Worm (Caenorhabditis elegans) whole organism, young adult: ENCODE results near the gene ndg-4.
A peak's percentile ranks its signal among the peaks of the same experiment; 100 is the strongest.

Source experiments
- B0336.3 ChIP-seq: fragments of 200-800 bp; sonication (Bioruptor generic); IDR thresholded peaks from 2 replicates; pipeline ENCODE4 v1.3.6; 2022; ENCODE audit warnings: missing genetic modification characterization, missing compliant biosample characterization
- F22D6.2 ChIP-seq: sonication (generic microtip); optimal IDR thresholded peaks from 2 replicates; lab custom pipeline; 2016; ENCODE audit warnings: mild to moderate bottlenecking, missing genetic modification characterization, missing compliant biosample characterization
- F33H1.4 ChIP-seq: fragments of 200-800 bp; sonication (Bioruptor generic); IDR thresholded peaks from 2 replicates; pipeline ENCODE4 v1.3.6; 2022; ENCODE audit warnings: missing genetic modification reagents, missing genetic modification characterization, missing compliant biosample characterization
- F57A8.1 ChIP-seq: fragments of 200-800 bp; sonication (Bioruptor generic); optimal IDR thresholded peaks from 2 replicates; lab custom pipeline; 2018; ENCODE audit warnings: mild to moderate bottlenecking, missing genetic modification characterization, moderate library complexity, missing compliant biosample characterization
- F57C9.4 ChIP-seq: sonication (generic microtip); optimal IDR thresholded peaks from 2 replicates; lab custom pipeline; 2017; ENCODE audit warnings: mild to moderate bottlenecking, missing genetic modification characterization, missing compliant biosample characterization
- Y53F4B.3 ChIP-seq: fragments of 200-800 bp; sonication (Bioruptor generic); IDR thresholded peaks from 2 replicates; pipeline ENCODE4 v1.3.6; 2022; ENCODE audit warnings: missing genetic modification reagents, missing genetic modification characterization, missing compliant biosample characterization
- Y56A3A.18 ChIP-seq: fragments of 200-800 bp; sonication (Bioruptor generic); IDR thresholded peaks from 2 replicates; pipeline ENCODE4 v1.3.6; 2022; ENCODE audit warnings: missing genetic modification reagents, missing genetic modification characterization, missing compliant biosample characterization
- ZK185.1 ChIP-seq: sonication (generic microtip); optimal IDR thresholded peaks from 2 replicates; lab custom pipeline; 2016; ENCODE audit warnings: mild to moderate bottlenecking, missing genetic modification characterization, missing compliant biosample characterization; ENCODE audit not compliant: poor library complexity, severe bottlenecking
- ama-1 ChIP-seq, 3 experiments: fragments of 150-350 bp in 1 of 3; sonication (generic microtip) in 2 of 3; optimal IDR thresholded peaks; 2 replicates each; lab custom pipeline; 2014 to 2018; ENCODE audit warnings: missing biosample characterization in 2 of 3, missing genetic modification characterization in 2 of 3, missing genetic modification reagents in 2 of 3
- atf-7 ChIP-seq: sonication (generic microtip); optimal IDR thresholded peaks from 2 replicates; lab custom pipeline; 2017; ENCODE audit warnings: mild to moderate bottlenecking, missing genetic modification characterization, missing compliant biosample characterization
- attf-5 ChIP-seq: fragments of 200-800 bp; sonication (Bioruptor generic); optimal IDR thresholded peaks from 2 replicates; lab custom pipeline; 2018; ENCODE audit warnings: mild to moderate bottlenecking, missing genetic modification characterization, missing compliant biosample characterization
- bed-2 ChIP-seq: fragments of 200-800 bp; sonication (Bioruptor generic); IDR thresholded peaks from 2 replicates; pipeline ENCODE4 v1.3.6; 2022; ENCODE audit warnings: missing genetic modification reagents, missing genetic modification characterization, missing compliant biosample characterization
- cebp-1 ChIP-seq, 2 experiments: fragments of 200-800 bp in 1 of 2; sonication (Bioruptor generic) in 1 of 2; sonication (generic microtip) in 1 of 2; IDR thresholded peaks in 1 of 2; optimal IDR thresholded peaks in 1 of 2; 2 replicates each; pipeline versions ENCODE4 v1.3.6 to Lab custom; 2017 to 2022; ENCODE audit warnings: missing compliant biosample characterization in 2 of 2, missing genetic modification characterization in 2 of 2, mild to moderate bottlenecking in 1 of 2, missing genetic modification reagents in 1 of 2, moderate library complexity in 1 of 2
- ceh-27 ChIP-seq: fragments of 200-800 bp; sonication (Bioruptor generic); optimal IDR thresholded peaks from 2 replicates; lab custom pipeline; 2018; ENCODE audit warnings: mild to moderate bottlenecking, missing genetic modification characterization, moderate library complexity, missing compliant biosample characterization
- chd-7 ChIP-seq: sonication (generic microtip); optimal IDR thresholded peaks from 2 replicates; lab custom pipeline; 2016; ENCODE audit warnings: mild to moderate bottlenecking, missing genetic modification characterization, moderate library complexity, missing compliant biosample characterization
- dox-1 ChIP-seq: fragments of 200-800 bp; sonication (Bioruptor generic); IDR thresholded peaks from 2 replicates; pipeline ENCODE4 v1.3.6; 2022; ENCODE audit warnings: missing genetic modification reagents, missing genetic modification characterization, missing compliant biosample characterization
- egl-44 ChIP-seq: fragments of 200-800 bp; sonication (Bioruptor generic); IDR thresholded peaks from 2 replicates; pipeline ENCODE4 v1.3.6; 2022; ENCODE audit warnings: missing genetic modification reagents, missing genetic modification characterization, missing compliant biosample characterization
- him-1 ChIP-seq: sonication (generic microtip); optimal IDR thresholded peaks from 2 replicates; lab custom pipeline; 2016; ENCODE audit warnings: missing genotype, missing genetic modification reagents, missing genetic modification characterization, missing compliant biosample characterization
- let-526 ChIP-seq: fragments of 200-800 bp; sonication (Bioruptor generic); IDR thresholded peaks from 2 replicates; pipeline ENCODE4 v1.3.6; 2022; ENCODE audit warnings: missing genetic modification reagents, missing genetic modification characterization, missing compliant biosample characterization
- let-607 ChIP-seq, 2 experiments: fragments of 200-800 bp in 1 of 2; sonication (Bioruptor generic) in 1 of 2; sonication (generic microtip) in 1 of 2; optimal IDR thresholded peaks; 2 replicates each; lab custom pipeline; 2016 to 2018; ENCODE audit warnings: mild to moderate bottlenecking in 2 of 2, missing compliant biosample characterization in 2 of 2, missing genetic modification characterization in 2 of 2, moderate library complexity in 2 of 2, missing genotype in 1 of 2
- lin-40 ChIP-seq: sonication (generic microtip); optimal IDR thresholded peaks from 2 replicates; lab custom pipeline; 2016; ENCODE audit warnings: missing genetic modification characterization, mild to moderate bottlenecking, missing compliant biosample characterization, missing genotype, missing genetic modification reagents
- madf-10 ChIP-seq: sonication (generic microtip); optimal IDR thresholded peaks from 2 replicates; lab custom pipeline; 2016; ENCODE audit warnings: mild to moderate bottlenecking, missing genetic modification characterization, missing compliant biosample characterization
- madf-6 ChIP-seq: fragments of 200-800 bp; sonication (Bioruptor generic); IDR thresholded peaks from 2 replicates; pipeline ENCODE4 v1.3.6; 2022; ENCODE audit warnings: missing genetic modification reagents, missing genetic modification characterization, missing compliant biosample characterization
- madf-8 ChIP-seq: fragments of 200-800 bp; sonication (Bioruptor generic); conservative IDR thresholded peaks from 2 replicates; pipeline ENCODE4 v1.3.6; 2022; ENCODE audit warnings: missing genetic modification reagents, missing genetic modification characterization, missing compliant biosample characterization
- mel-28 ChIP-seq: sonication (generic microtip); optimal IDR thresholded peaks from 2 replicates; lab custom pipeline; 2016; ENCODE audit warnings: borderline replicate concordance, mild to moderate bottlenecking, missing genetic modification characterization, missing compliant biosample characterization
- nfya-1 ChIP-seq: sonication (generic microtip); optimal IDR thresholded peaks from 2 replicates; lab custom pipeline; 2017; ENCODE audit warnings: antibody characterized with exemption, missing compliant biosample characterization, missing genetic modification characterization, borderline replicate concordance; ENCODE audit not compliant: insufficient read depth
- nfya-2 ChIP-seq: fragments of 200-800 bp; sonication (Bioruptor generic); IDR thresholded peaks from 2 replicates; pipeline ENCODE4 v1.3.6; 2022; ENCODE audit warnings: missing genetic modification reagents, missing genetic modification characterization, missing compliant biosample characterization
- nfyb-1 ChIP-seq: fragments of 200-800 bp; sonication (Bioruptor generic); IDR thresholded peaks from 2 replicates; pipeline ENCODE4 v1.3.6; 2022; ENCODE audit warnings: missing genetic modification reagents, missing genetic modification characterization, missing compliant biosample characterization
- nhr-120 ChIP-seq: fragments of 200-800 bp; sonication (Bioruptor generic); IDR thresholded peaks from 2 replicates; pipeline ENCODE4 v1.3.6; 2022; ENCODE audit warnings: missing genetic modification characterization, missing compliant biosample characterization
- nhr-80 ChIP-seq: sonication (generic microtip); optimal IDR thresholded peaks from 2 replicates; lab custom pipeline; 2016; ENCODE audit warnings: missing genetic modification characterization, missing compliant biosample characterization
- nhr-90 ChIP-seq: sonication (generic microtip); optimal IDR thresholded peaks from 2 replicates; lab custom pipeline; 2016; ENCODE audit warnings: missing genotype, mild to moderate bottlenecking, missing genetic modification characterization, missing compliant biosample characterization
- pbrm-1 ChIP-seq: fragments of 200-800 bp; sonication (Bioruptor generic); IDR thresholded peaks from 2 replicates; pipeline ENCODE4 v1.3.6; 2022; ENCODE audit warnings: missing genetic modification reagents, missing genetic modification characterization, missing compliant biosample characterization
- snpc-1.3 ChIP-seq: sonication (generic microtip); optimal IDR thresholded peaks from 2 replicates; lab custom pipeline; 2017; ENCODE audit warnings: missing genetic modification characterization, mild to moderate bottlenecking, missing compliant biosample characterization, antibody characterized with exemption, moderate library complexity, missing genotype, missing genetic modification reagents; ENCODE audit not compliant: insufficient read depth
- snpc-4 ChIP-seq, 5 experiments: fragments of 150-350 bp in 1 of 5; sonication (generic microtip) in 4 of 5; optimal IDR thresholded peaks; 2 replicates each; lab custom pipeline; 2014 to 2018; ENCODE audit warnings: missing genetic modification characterization in 5 of 5, missing biosample characterization in 3 of 5, antibody characterized with exemption in 2 of 5, mild to moderate bottlenecking in 2 of 5, missing compliant biosample characterization in 2 of 5, missing genotype in 2 of 5, moderate library complexity in 2 of 5, missing genetic modification reagents in 1 of 5
- tbp1 ChIP-seq: fragments of 200-800 bp; sonication (Bioruptor generic); optimal IDR thresholded peaks from 2 replicates; lab custom pipeline; 2018; ENCODE audit warnings: mild to moderate bottlenecking, missing genetic modification characterization, missing compliant biosample characterization
- unc-62 ChIP-seq: fragments of 150-350 bp; optimal IDR thresholded peaks from 2 replicates; lab custom pipeline; 2014; ENCODE audit warnings: missing biosample characterization, missing genetic modification reagents, missing genetic modification characterization
- ztf-18 ChIP-seq: sonication (generic microtip); optimal IDR thresholded peaks from 2 replicates; lab custom pipeline; 2016; ENCODE audit warnings: missing genotype, mild to moderate bottlenecking, missing genetic modification characterization, missing compliant biosample characterization
- ztf-22 ChIP-seq: fragments of 200-800 bp; sonication (Bioruptor generic); optimal IDR thresholded peaks from 2 replicates; lab custom pipeline; 2018; ENCODE audit warnings: mild to moderate bottlenecking, missing genetic modification characterization, moderate library complexity, missing compliant biosample characterization
- ztf-26 ChIP-seq: sonication (generic microtip); optimal IDR thresholded peaks from 2 replicates; lab custom pipeline; 2017; ENCODE audit warnings: missing genetic modification characterization, missing compliant biosample characterization

The ndg-4 gene

ce11 chrIII:4498938-4499337 is 31.8 kb upstream of the ndg-4 start, which contains the start of the genes C07G2.5 and atf-7:
C07G2.5 (minus strand) TSS chrIII:4499038.
atf-7 (minus strand) TSS chrIII:4499045.
- TF ChIP-seq ama-1 (optimal IDR thresholded peaks at IDR 0.05; lab: Kevin White, UChicago) (peak; percentile 14), ama-1 (GFP tag; optimal IDR thresholded peaks at IDR 0.05; lab: Kevin White, UChicago) (no peak), madf-6 (GFP tag; lab: Robert Waterston, UW) (peak; percentile 27), snpc-1.3 (tag; lab: Kevin White, UChicago) (peak; percentile 27), madf-8 (GFP tag; lab: Robert Waterston, UW) (no peak)
- TF ChIP-seq, all 124 proteins: peak for 3

- TF ChIP-seq madf-10 (tag; lab: Kevin White, UChicago) (peak; percentile 20), tbp1 (GFP tag; lab: Kevin White, UChicago) (peak; percentile 42), ceh-27 (no peak), ztf-22 (GFP tag; lab: Kevin White, UChicago) (peak; percentile 69), nhr-90 (tag; lab: Kevin White, UChicago) (peak; percentile 53), Y53F4B.3 (GFP tag; lab: Robert Waterston, UW) (no peak), nfyb-1 (GFP tag; lab: Robert Waterston, UW) (peak; percentile 82), nhr-80 (tag; lab: Kevin White, UChicago) (peak; percentile 93), cebp-1 (GFP tag; IDR thresholded peaks at IDR 0.05; lab: Robert Waterston, UW) (no peak), cebp-1 (tag; optimal IDR thresholded peaks at IDR 0.05; lab: Kevin White, UChicago) (peak; percentile 44), nfya-2 (GFP tag; lab: Robert Waterston, UW) (no peak), B0336.3 (GFP tag; lab: Robert Waterston, UW) (peak; percentile 68), F22D6.2 (tag; lab: Kevin White, UChicago) (no peak), ztf-18 (tag; lab: Kevin White, UChicago) (no peak), lin-40 (tag; lab: Kevin White, UChicago) (peak; percentile 36), F33H1.4 (GFP tag; lab: Robert Waterston, UW) (no peak), bed-2 (GFP tag; lab: Robert Waterston, UW) (no peak), mel-28 (tag; lab: Kevin White, UChicago) (no peak), ztf-26 (tag; lab: Kevin White, UChicago) (peak; percentile 9), egl-44 (GFP tag; lab: Robert Waterston, UW) (0 out of 2 replicates have a peak, but pooled peaks have one; percentile 31), pbrm-1 (GFP tag; lab: Robert Waterston, UW) (0 out of 2 replicates have a peak, but pooled peaks have one; percentile 13), nhr-120 (no peak), Y56A3A.18 (0 out of 2 replicates have a peak, but pooled peaks have one; percentile 56), attf-5 (peak; percentile 39), unc-62 (GFP tag; lab: Kevin White, UChicago) (peak; percentile 87), F57A8.1 (GFP tag; lab: Kevin White, UChicago) (no peak), F57C9.4 (tag; lab: Kevin White, UChicago) (no peak), him-1 (no peak), snpc-4 (GFP tag; optimal IDR thresholded peaks at IDR 0.05; lab: Kevin White, UChicago) (no peak), snpc-4 (tag; optimal IDR thresholded peaks at IDR 0.05; lab: Kevin White, UChicago) (peak in 1 of 4 experiments; percentile 7), chd-7 (tag; lab: Kevin White, UChicago) (peak; percentile 19), let-526 (GFP tag; lab: Robert Waterston, UW) (0 out of 2 replicates have a peak, but pooled peaks have one; percentile 20), nfya-1 (tag; lab: Kevin White, UChicago) (no peak), ZK185.1 (tag; lab: Kevin White, UChicago) (peak; percentile 63), let-607 (tag; optimal IDR thresholded peaks at IDR 0.05; lab: Kevin White, UChicago) (peak; percentile 33 to 35), atf-7 (peak; percentile 98), dox-1 (peak; percentile 39; the same call in 1 of the 2 replicates)
Observed at ce11 chrIII:4496085-4496484, 28.9 kb upstream of the ndg-4 start.
